Fruit fly (Drosophila melanogaster): Measurements from ENCODE around the gene CG6527.

dm6 chr3L:10558982-10559381 is at the start of gene CG6527:
- TF ChIP-seq CG8478 (optimal IDR thresholded peaks at IDR 0.05) (no peak), CTCF (optimal IDR thresholded peaks at IDR 0.05) (no peak)
